Fruit fly (Drosophila melanogaster): ENCODE data around the gene Orc5.
A peak's percentile ranks its signal among the peaks of the same experiment; 100 is the strongest.

Orc5 gene

dm6 chr2L:13873147-13873546 is 43.5 kb downstream of the Orc5 start:
- no peak for TF ChIP-seq dl (GFP tag; optimal IDR thresholded peaks at IDR 0.05; ENCODE audit: insufficient read depth in 1 of 2, partially characterized antibody in 2 of 2)
- no peak for TF ChIP-seq Sp1 (GFP tag; optimal IDR thresholded peaks at IDR 0.05)
- no peak for TF ChIP-seq psq (GFP tag; optimal IDR thresholded peaks at IDR 0.05)
- TF ChIP-seq br (GFP tag; optimal IDR thresholded peaks at IDR 0.05), result no peak
- no peak for TF ChIP-seq rgr (GFP tag; optimal IDR thresholded peaks at IDR 0.05)
- TF ChIP-seq pan (optimal IDR thresholded peaks at IDR 0.05), result no peak
- no peak for TF ChIP-seq HLH106 (tag; optimal IDR thresholded peaks at IDR 0.05)
- no peak for TF ChIP-seq Jra (GFP tag; optimal IDR thresholded peaks at IDR 0.05)
- no peak for TF ChIP-seq GATAd (GFP tag; optimal IDR thresholded peaks at IDR 0.05)
- no peak for TF ChIP-seq ey (GFP tag; optimal IDR thresholded peaks at IDR 0.05)
- TF ChIP-seq CG32264 (GFP tag; optimal IDR thresholded peaks at IDR 0.05), result no peak
- TF ChIP-seq brk (GFP tag; optimal IDR thresholded peaks at IDR 0.05), result no peak
- no peak for TF ChIP-seq Vsx2 (GFP tag; optimal IDR thresholded peaks at IDR 0.05; ENCODE audit: partially characterized antibody)
- no peak for TF ChIP-seq jim (GFP tag; optimal IDR thresholded peaks at IDR 0.05)
- TF ChIP-seq Myc (optimal IDR thresholded peaks at IDR 0.05), result no peak
- no peak for TF ChIP-seq Dfd (GFP tag; optimal IDR thresholded peaks at IDR 0.05)
- no peak for TF ChIP-seq Dif (GFP tag; optimal IDR thresholded peaks at IDR 0.05; ENCODE audit: partially characterized antibody)
- no peak for TF ChIP-seq Hr78 (GFP tag; optimal IDR thresholded peaks at IDR 0.05)
- TF ChIP-seq Rel (GFP tag; optimal IDR thresholded peaks at IDR 0.05), result no peak
- no peak for TF ChIP-seq Rel (tag; optimal IDR thresholded peaks at IDR 0.05)
- no peak for TF ChIP-seq Mio (GFP tag; optimal IDR thresholded peaks at IDR 0.05)

- no peak for TF ChIP-seq CG9705 (GFP tag; optimal IDR thresholded peaks at IDR 0.05)
- no peak for TF ChIP-seq Mio (GFP tag; optimal IDR thresholded peaks at IDR 0.05)
- TF ChIP-seq CrebA (GFP tag; optimal IDR thresholded peaks at IDR 0.05; ENCODE audit: borderline replicate concordance), result no peak
- no peak for TF ChIP-seq Hnf4 (GFP tag; optimal IDR thresholded peaks at IDR 0.05)
- no peak for TF ChIP-seq woc (GFP tag; optimal IDR thresholded peaks at IDR 0.05)
Measured at dm6 chr2L:13876698-13877097, 47.1 kb downstream of the Orc5 start.

- TF ChIP-seq brk (GFP tag; optimal IDR thresholded peaks at IDR 0.05) (peak; percentile 55), Vsx2 (GFP tag; optimal IDR thresholded peaks at IDR 0.05; ENCODE audit: partially characterized antibody) (peak; percentile 59), sage (GFP tag; optimal IDR thresholded peaks at IDR 0.05) (peak; percentile 21), woc (GFP tag; optimal IDR thresholded peaks at IDR 0.05) (no peak)
Measured at dm6 chr2L:13877934-13878580, 48.4 kb downstream of the Orc5 start.

- no peak for TF ChIP-seq sage (GFP tag; optimal IDR thresholded peaks at IDR 0.05)
- no peak for TF ChIP-seq dmrt93B (GFP tag; optimal IDR thresholded peaks at IDR 0.05)
- TF ChIP-seq Jra (GFP tag; optimal IDR thresholded peaks at IDR 0.05), result no peak
- no peak for TF ChIP-seq Hr78 (GFP tag; optimal IDR thresholded peaks at IDR 0.05)
- TF ChIP-seq lola (GFP tag; optimal IDR thresholded peaks at IDR 0.05), result no peak
- peak; percentile 3 for TF ChIP-seq rgr (GFP tag; optimal IDR thresholded peaks at IDR 0.05)
- no peak for TF ChIP-seq usp (GFP tag; optimal IDR thresholded peaks at IDR 0.05)
- no peak for TF ChIP-seq CG32264 (GFP tag; optimal IDR thresholded peaks at IDR 0.05)
- TF ChIP-seq OdsH (GFP tag; optimal IDR thresholded peaks at IDR 0.05), result no peak
- no peak for TF ChIP-seq Abd-B (GFP tag; optimal IDR thresholded peaks at IDR 0.05)
- TF ChIP-seq Dfd (GFP tag; optimal IDR thresholded peaks at IDR 0.05), result no peak
- TF ChIP-seq dsf (GFP tag; optimal IDR thresholded peaks at IDR 0.05; ENCODE audit: borderline replicate concordance), result no peak
- TF ChIP-seq tai (GFP tag; optimal IDR thresholded peaks at IDR 0.05), result peak; percentile 22
- peak; percentile 80 for TF ChIP-seq Hr83 (GFP tag; optimal IDR thresholded peaks at IDR 0.05; ENCODE audit: poor library complexity, severe bottlenecking)
- no peak for TF ChIP-seq Myc (optimal IDR thresholded peaks at IDR 0.05)
- peak; percentile 62 for TF ChIP-seq h (GFP tag; optimal IDR thresholded peaks at IDR 0.05)
- TF ChIP-seq Rel (GFP tag; optimal IDR thresholded peaks at IDR 0.05), result no peak
- TF ChIP-seq Rel (tag; optimal IDR thresholded peaks at IDR 0.05), result peak; percentile 19
- no peak for TF ChIP-seq psq (GFP tag; optimal IDR thresholded peaks at IDR 0.05)
- TF ChIP-seq Dif (GFP tag; optimal IDR thresholded peaks at IDR 0.05; ENCODE audit: partially characterized antibody), result peak; percentile 34
- TF ChIP-seq br (GFP tag; optimal IDR thresholded peaks at IDR 0.05), result peak; percentile 14
Measured at dm6 chr2L:13878801-13879200, 49.2 kb downstream of the Orc5 start.
